Worm (Caenorhabditis elegans): ENCODE measurements around the gene F42A9.3.

Gene F42A9.3

ce11 chrIV:8648502-8648901 lies 31.4 kb downstream of the F42A9.3 start, which contains the start of gene cyp-33E1:
Gene cyp-33E1, minus strand, starts transcription at chrIV:8648602.
- no peak for TF ChIP-seq ref-1 (GFP tag; conservative IDR thresholded peaks at IDR 0.05)
- TF ChIP-seq T22C8.4 (GFP tag; IDR thresholded peaks at IDR 0.05): no peak
- no peak for TF ChIP-seq tab-1 (GFP tag; IDR thresholded peaks at IDR 0.05)
- no peak for TF ChIP-seq ztf-23 (GFP tag; IDR thresholded peaks at IDR 0.05)
- TF ChIP-seq flt-1 (GFP tag; IDR thresholded peaks at IDR 0.05): no peak
- no peak for TF ChIP-seq ztf-29 (GFP tag; IDR thresholded peaks at IDR 0.05)
- TF ChIP-seq med-1 (GFP tag; optimal IDR thresholded peaks at IDR 0.05; ENCODE audit: insufficient read depth): no peak
- TF ChIP-seq klf-2 (GFP tag; conservative IDR thresholded peaks at IDR 0.05): no peak

- TF ChIP-seq tab-1 (GFP tag; IDR thresholded peaks at IDR 0.05): no peak
- TF ChIP-seq ztf-23 (GFP tag; IDR thresholded peaks at IDR 0.05): no peak
- no peak for TF ChIP-seq med-1 (GFP tag; optimal IDR thresholded peaks at IDR 0.05; ENCODE audit: insufficient read depth)
- no peak for TF ChIP-seq cog-1 (tag; optimal IDR thresholded peaks at IDR 0.05)
- TF ChIP-seq flt-1 (GFP tag; IDR thresholded peaks at IDR 0.05): no peak
- TF ChIP-seq ztf-29 (GFP tag; IDR thresholded peaks at IDR 0.05): no peak
- no peak for TF ChIP-seq klf-2 (GFP tag; conservative IDR thresholded peaks at IDR 0.05)
- TF ChIP-seq ref-1 (GFP tag; conservative IDR thresholded peaks at IDR 0.05): no peak
- no peak for TF ChIP-seq T22C8.4 (GFP tag; IDR thresholded peaks at IDR 0.05)
Observed at ce11 chrIV:8650696-8651095, 33.6 kb downstream of the F42A9.3 start, which contains the start of gene C49C8.2. Gene C49C8.2, plus strand, starts transcription at chrIV:8651088.

ce11 chrIV:8651835-8652234 lies 34.8 kb downstream of the F42A9.3 start, which contains the start of gene C49C8.8:
Gene C49C8.8, plus strand, starts transcription at chrIV:8652135.
- TF ChIP-seq klf-2 (GFP tag; conservative IDR thresholded peaks at IDR 0.05) (no peak), ref-1 (GFP tag; conservative IDR thresholded peaks at IDR 0.05) (no peak), T22C8.4 (GFP tag; IDR thresholded peaks at IDR 0.05) (no peak)

- no peak for TF ChIP-seq cog-1 (tag; optimal IDR thresholded peaks at IDR 0.05)
- TF ChIP-seq flt-1 (GFP tag; IDR thresholded peaks at IDR 0.05): no peak
- TF ChIP-seq ztf-23 (GFP tag; IDR thresholded peaks at IDR 0.05): no peak
- TF ChIP-seq T22C8.4 (GFP tag; IDR thresholded peaks at IDR 0.05): no peak
- no peak for TF ChIP-seq klf-2 (GFP tag; conservative IDR thresholded peaks at IDR 0.05)
- TF ChIP-seq ztf-29 (GFP tag; IDR thresholded peaks at IDR 0.05): no peak
- no peak for TF ChIP-seq ref-1 (GFP tag; conservative IDR thresholded peaks at IDR 0.05)
Observed at ce11 chrIV:8653592-8653991, 36.5 kb downstream of the F42A9.3 start, which contains the start of gene C49C8.5. Gene C49C8.5, minus strand, starts transcription at chrIV:8653664.

ce11 chrIV:8654115-8654628 lies 37.1 kb downstream of the F42A9.3 start, which contains the start of gene C49C8.1:
Gene C49C8.1, plus strand, starts transcription at chrIV:8654578.
- TF ChIP-seq ref-1 (GFP tag; conservative IDR thresholded peaks at IDR 0.05): no peak
- TF ChIP-seq flt-1 (GFP tag; IDR thresholded peaks at IDR 0.05): no peak
- no peak for TF ChIP-seq klf-2 (GFP tag; conservative IDR thresholded peaks at IDR 0.05)
- no peak for TF ChIP-seq tab-1 (GFP tag; IDR thresholded peaks at IDR 0.05)
- no peak for TF ChIP-seq med-1 (GFP tag; optimal IDR thresholded peaks at IDR 0.05; ENCODE audit: insufficient read depth)
- TF ChIP-seq ztf-23 (GFP tag; IDR thresholded peaks at IDR 0.05): no peak
- no peak for TF ChIP-seq T22C8.4 (GFP tag; IDR thresholded peaks at IDR 0.05)
- no peak for TF ChIP-seq ztf-29 (GFP tag; IDR thresholded peaks at IDR 0.05)
- no peak for TF ChIP-seq cog-1 (tag; optimal IDR thresholded peaks at IDR 0.05)

- TF ChIP-seq klf-2 (GFP tag; conservative IDR thresholded peaks at IDR 0.05) (no peak), ztf-29 (GFP tag; IDR thresholded peaks at IDR 0.05) (no peak), cog-1 (tag; optimal IDR thresholded peaks at IDR 0.05) (no peak), ref-1 (GFP tag; conservative IDR thresholded peaks at IDR 0.05) (no peak), tab-1 (GFP tag; IDR thresholded peaks at IDR 0.05) (no peak), T22C8.4 (GFP tag; IDR thresholded peaks at IDR 0.05) (no peak), ztf-23 (GFP tag; IDR thresholded peaks at IDR 0.05) (no peak), med-1 (GFP tag; optimal IDR thresholded peaks at IDR 0.05; ENCODE audit: insufficient read depth) (no peak), flt-1 (GFP tag; IDR thresholded peaks at IDR 0.05) (no peak)
Observed at ce11 chrIV:8658122-8658521, 41.1 kb downstream of the F42A9.3 start, which contains the start of gene C49C8.6. Gene C49C8.6, minus strand, starts transcription at chrIV:8658222.

- TF ChIP-seq flt-1 (GFP tag; IDR thresholded peaks at IDR 0.05) (no peak), ztf-29 (GFP tag; IDR thresholded peaks at IDR 0.05) (no peak), cog-1 (tag; optimal IDR thresholded peaks at IDR 0.05) (no peak), ref-1 (GFP tag; conservative IDR thresholded peaks at IDR 0.05) (no peak)
Observed at ce11 chrIV:8665778-8666177, 48.7 kb downstream of the F42A9.3 start.
